Fruit fly (Drosophila melanogaster): Measurements from ENCODE around the gene Pak3.

Pak3 gene

DNA sequence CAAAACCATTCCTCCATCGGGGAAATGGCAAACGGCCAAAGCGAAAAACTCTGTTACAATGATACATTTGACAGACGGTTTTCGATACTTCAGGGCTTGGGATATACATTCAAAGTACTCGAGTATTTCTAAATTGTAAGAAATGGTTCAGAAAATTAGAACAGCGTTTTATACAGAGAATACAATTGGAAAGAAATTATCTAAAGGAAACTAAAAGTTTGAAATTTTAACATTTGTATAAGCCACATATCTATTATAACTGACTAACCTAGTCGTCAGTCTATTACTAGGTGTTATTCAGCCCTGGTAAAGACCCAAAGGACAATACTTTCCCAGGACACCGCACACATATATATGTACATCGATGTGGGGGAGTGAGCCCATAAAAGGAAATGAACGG, 22.9 kb upstream of the Pak3 start (continued):
- TF ChIP-seq CG32772 (GFP tag; IDR thresholded peaks at IDR 0.05) (no peak), CG31441 (GFP tag; IDR thresholded peaks at IDR 0.05) (peak; percentile 35; the same call in 1 of the 2 replicates), danr (GFP tag; IDR thresholded peaks at IDR 0.05) (no peak), eyg (GFP tag; optimal IDR thresholded peaks at IDR 0.05) (no peak), HLH3B (GFP tag; IDR thresholded peaks at IDR 0.05) (no peak), Sry-β (GFP tag; optimal IDR thresholded peaks at IDR 0.05) (no peak), trem (tag; optimal IDR thresholded peaks at IDR 0.05) (no peak), ara (GFP tag; IDR thresholded peaks at IDR 0.05) (no peak), Sox102F (GFP tag; optimal IDR thresholded peaks at IDR 0.05) (peak; percentile 29), odd (GFP tag; optimal IDR thresholded peaks at IDR 0.05) (peak; percentile 23), luna (GFP tag; optimal IDR thresholded peaks at IDR 0.05) (no peak), h (optimal IDR thresholded peaks at IDR 0.05) (no peak), ssp (GFP tag; IDR thresholded peaks at IDR 0.05) (no peak), CG2199 (GFP tag; IDR thresholded peaks at IDR 0.05) (no peak), Rx (GFP tag; IDR thresholded peaks at IDR 0.05) (no peak), CG33557 (GFP tag; optimal IDR thresholded peaks at IDR 0.05) (no peak), CG30431 (GFP tag; optimal IDR thresholded peaks at IDR 0.05) (no peak), en (GFP tag; optimal IDR thresholded peaks at IDR 0.05) (no peak), fru (optimal IDR thresholded peaks at IDR 0.05) (no peak), CG17359 (tag; optimal IDR thresholded peaks at IDR 0.05) (peak; percentile 23), CG4730 (GFP tag; IDR thresholded peaks at IDR 0.05) (no peak), fd64A (GFP tag; optimal IDR thresholded peaks at IDR 0.05) (no peak), CG10654 (GFP tag; optimal IDR thresholded peaks at IDR 0.05) (no peak), maf-S (GFP tag; optimal IDR thresholded peaks at IDR 0.05) (no peak), CG5953 (GFP tag; IDR thresholded peaks at IDR 0.05) (no peak), mld (GFP tag; IDR thresholded peaks at IDR 0.05; ENCODE audit: partially characterized antibody) (no peak), CG12219 (GFP tag; optimal IDR thresholded peaks at IDR 0.05) (peak; percentile 11), grau (tag; optimal IDR thresholded peaks at IDR 0.05) (peak; percentile 56), CG17186 (GFP tag; optimal IDR thresholded peaks at IDR 0.05) (no peak), CG1832 (GFP tag; optimal IDR thresholded peaks at IDR 0.05) (no peak), nmo (GFP tag; optimal IDR thresholded peaks at IDR 0.05) (peak; percentile 22), CG17829 (tag; optimal IDR thresholded peaks at IDR 0.05) (peak; percentile 29), CG2712 (tag; optimal IDR thresholded peaks at IDR 0.05) (peak; percentile 31), br (optimal IDR thresholded peaks at IDR 0.05) (no peak)

DNA sequence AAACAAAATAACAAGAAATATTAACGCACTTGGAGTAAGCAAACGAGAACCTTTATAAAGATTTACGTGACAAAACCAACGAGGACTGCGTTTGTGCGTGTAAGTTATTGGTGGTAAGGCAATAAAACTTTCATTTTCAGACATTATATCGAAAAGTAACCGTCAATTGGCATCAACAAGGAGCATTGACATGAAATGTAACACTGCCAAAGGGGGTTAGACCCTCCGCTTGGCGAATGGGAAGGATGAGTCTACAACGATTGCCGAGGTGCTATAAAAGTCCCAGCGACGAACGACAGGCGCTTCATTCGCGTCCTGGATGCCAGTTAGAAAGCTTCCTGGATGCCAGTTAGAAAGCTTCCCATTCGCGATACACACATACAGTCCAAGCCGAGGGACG, 18.7 kb upstream of the Pak3 start, which contains the start of gene Gyc89Da:
Gene Gyc89Da (plus strand): TSS at position 301 of the 400 bp plus-strand sequence.
- TF ChIP-seq chinmo (GFP tag; IDR thresholded peaks at IDR 0.05; ENCODE audit: partially characterized antibody) (no peak), z (GFP tag; IDR thresholded peaks at IDR 0.05) (no peak), CG5180 (GFP tag; optimal IDR thresholded peaks at IDR 0.05) (no peak), CG12769 (tag; optimal IDR thresholded peaks at IDR 0.05) (no peak), CG12391 (tag; optimal IDR thresholded peaks at IDR 0.05) (no peak), CG2712 (tag; optimal IDR thresholded peaks at IDR 0.05) (no peak), CG11456 (GFP tag; IDR thresholded peaks at IDR 0.05) (0 out of 3 replicates have a peak, but pooled peaks have one; percentile 30), CG1603 (tag; optimal IDR thresholded peaks at IDR 0.05) (no peak), Deaf1 (tag; optimal IDR thresholded peaks at IDR 0.05) (peak; percentile 15), bcd (GFP tag; optimal IDR thresholded peaks at IDR 0.05) (no peak), cato (GFP tag; optimal IDR thresholded peaks at IDR 0.05; ENCODE audit: borderline replicate concordance) (no peak), CG7839 (tag; optimal IDR thresholded peaks at IDR 0.05) (no peak)
